Worm (Caenorhabditis elegans) whole organism, L3 larva: ENCODE measurements around the gene mab-23.

Experiments
- elt-1 ChIP-seq: fragments of 150-350 bp; optimal IDR thresholded peaks from 2 replicates; lab custom pipeline; 2014; ENCODE audit warnings: missing biosample characterization, missing genetic modification characterization
- mdl-1 ChIP-seq: fragments of 150-350 bp; optimal IDR thresholded peaks from 2 replicates; lab custom pipeline; 2014; ENCODE audit warnings: missing biosample characterization, missing genetic modification characterization
- nhr-11 ChIP-seq: fragments of 150-350 bp; optimal IDR thresholded peaks from 2 replicates; lab custom pipeline; 2014; ENCODE audit warnings: missing biosample characterization, missing genetic modification characterization
- nhr-237 ChIP-seq: fragments of 150-350 bp; optimal IDR thresholded peaks from 2 replicates; lab custom pipeline; 2014; ENCODE audit warnings: missing biosample characterization, missing genetic modification characterization
- nhr-28 ChIP-seq: fragments of 150-350 bp; optimal IDR thresholded peaks from 2 replicates; lab custom pipeline; 2014; ENCODE audit warnings: missing biosample characterization, missing genetic modification characterization
- nhr-76 ChIP-seq: fragments of 150-350 bp; sonication (generic microtip); optimal IDR thresholded peaks from 5 replicates; lab custom pipeline; 2014; ENCODE audit warnings: missing biosample characterization, missing genetic modification characterization
- sea-2 ChIP-seq: fragments of 150-350 bp; sonication (generic microtip); optimal IDR thresholded peaks from 4 replicates; lab custom pipeline; 2014; ENCODE audit warnings: missing biosample characterization, missing genetic modification reagents, missing genetic modification characterization
- ztf-11 ChIP-seq: fragments of 150-350 bp; optimal IDR thresholded peaks from 2 replicates; lab custom pipeline; 2014; ENCODE audit warnings: missing biosample characterization, missing genetic modification characterization

DNA sequence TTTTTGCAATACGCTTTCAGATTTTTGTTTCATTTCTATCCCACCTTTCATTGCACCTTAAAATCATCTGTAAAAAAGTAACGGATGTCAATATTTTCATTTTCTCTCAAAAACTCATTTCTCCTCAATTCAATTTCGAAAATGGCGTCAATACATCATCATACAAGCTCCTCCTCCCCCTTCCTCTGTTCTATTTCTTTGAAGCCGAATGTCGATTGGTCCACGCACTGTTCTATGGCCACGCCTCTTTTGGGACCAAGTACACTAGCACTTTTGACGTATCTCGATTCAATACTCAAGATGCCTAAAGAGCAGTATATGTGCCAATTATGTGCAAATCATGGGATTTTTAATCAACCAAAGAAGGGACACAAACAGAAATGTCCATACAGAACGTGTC is at the start of gene mab-23:
- no peak for TF ChIP-seq nhr-28 (tag; lab: Kevin White, UChicago)
- TF ChIP-seq nhr-237 (tag; lab: Kevin White, UChicago): no peak
- no peak for TF ChIP-seq mdl-1 (tag; lab: Kevin White, UChicago)
- no peak for TF ChIP-seq nhr-11 (tag; lab: Kevin White, UChicago)
- TF ChIP-seq ztf-11: no peak
- no peak for TF ChIP-seq elt-1
- no peak for TF ChIP-seq nhr-76 (tag; lab: Kevin White, UChicago)
- TF ChIP-seq sea-2: no peak
